Fruit fly (Drosophila melanogaster): Measurements from ENCODE around the gene RpL9.

dm6 chr2L:10976864-10977586, 27.0 kb downstream of the RpL9 start:
- TF ChIP-seq CG14655 (GFP tag; optimal IDR thresholded peaks at IDR 0.05) (no peak), CG10348 (GFP tag; IDR thresholded peaks at IDR 0.05) (no peak), gl (tag; optimal IDR thresholded peaks at IDR 0.05) (no peak), CG17806 (tag; optimal IDR thresholded peaks at IDR 0.05) (no peak), CG9948 (tag; optimal IDR thresholded peaks at IDR 0.05) (no peak)
